Fruit fly (Drosophila melanogaster): ENCODE measurements around the gene CG3777.

dm6 chrX:307384-307783, 27.9 kb downstream of the CG3777 start, which contains the start of gene CG12470:
- TF ChIP-seq Hr78 (GFP tag; optimal IDR thresholded peaks at IDR 0.05) (no peak), Vsx2 (GFP tag; optimal IDR thresholded peaks at IDR 0.05; ENCODE audit: partially characterized antibody) (no peak), GATAd (GFP tag; optimal IDR thresholded peaks at IDR 0.05) (no peak), CG9705 (GFP tag; optimal IDR thresholded peaks at IDR 0.05) (no peak), usp (GFP tag; optimal IDR thresholded peaks at IDR 0.05) (no peak), fru (GFP tag; optimal IDR thresholded peaks at IDR 0.05) (no peak), Myc (optimal IDR thresholded peaks at IDR 0.05) (no peak), h (GFP tag; optimal IDR thresholded peaks at IDR 0.05) (no peak), Dif (GFP tag; optimal IDR thresholded peaks at IDR 0.05; ENCODE audit: partially characterized antibody) (no peak), Rel (GFP tag; optimal IDR thresholded peaks at IDR 0.05) (no peak), Rel (tag; optimal IDR thresholded peaks at IDR 0.05) (no peak), lola (GFP tag; optimal IDR thresholded peaks at IDR 0.05) (no peak), Abd-B (GFP tag; optimal IDR thresholded peaks at IDR 0.05) (no peak)
